Fruit fly (Drosophila melanogaster) whole organism, adult: Measurements from ENCODE around the gene CG31780.

Experiments
- CG12768 ChIP-seq: fragments of 200-800 bp; sonication (Bioruptor generic); optimal IDR thresholded peaks from 2 replicates; lab custom pipeline; 2017; ENCODE audit warnings: missing biosample characterization, missing genetic modification characterization, mild to moderate bottlenecking, moderate library complexity, missing genetic modification reagents
- CG33017 ChIP-seq: fragments of 200-800 bp; sonication (Bioruptor generic); optimal IDR thresholded peaks from 2 replicates; lab custom pipeline; 2018; ENCODE audit warnings: missing biosample characterization, mild to moderate bottlenecking, missing genetic modification characterization, moderate library complexity
- CG7045 ChIP-seq: fragments of 200-800 bp; sonication (Bioruptor generic); optimal IDR thresholded peaks from 2 replicates; lab custom pipeline; 2017; ENCODE audit warnings: missing biosample characterization, mild to moderate bottlenecking, missing genetic modification characterization
- Crg-1 ChIP-seq: fragments of 200-800 bp; sonication (Bioruptor generic); optimal IDR thresholded peaks from 2 replicates; lab custom pipeline; 2016; ENCODE audit warnings: missing biosample characterization, missing genetic modification characterization
- Mnt ChIP-seq: fragments of 200-800 bp; sonication (Bioruptor generic); optimal IDR thresholded peaks from 2 replicates; lab custom pipeline; 2016; ENCODE audit warnings: missing biosample characterization, mild to moderate bottlenecking, missing genetic modification characterization
- bab1 ChIP-seq: fragments of 200-800 bp; sonication (Bioruptor generic); optimal IDR thresholded peaks from 3 replicates; lab custom pipeline; 2019; ENCODE audit warnings: missing biosample characterization, mild to moderate bottlenecking, missing genetic modification characterization, moderate library complexity
- cnc ChIP-seq, 2 experiments: fragments of >200 bp; optimal IDR thresholded peaks; 2 replicates each; lab custom pipeline; 2017
- pad ChIP-seq: fragments of 200-800 bp; sonication (Bioruptor generic); optimal IDR thresholded peaks from 3 replicates; lab custom pipeline; 2017; ENCODE audit warnings: missing biosample characterization, missing genetic modification characterization, mild to moderate bottlenecking, moderate library complexity, missing genetic modification reagents

- TF ChIP-seq pad (GFP tag; lab: Kevin White, UChicago) (peak; percentile 52), CG7045 (GFP tag; lab: Kevin White, UChicago) (peak; percentile 87), cnc (optimal IDR thresholded peaks at IDR 0.05; lab: Kevin White, UChicago) (no peak), Crg-1 (GFP tag; lab: Kevin White, UChicago) (peak; percentile 50), Mnt (peak; percentile 9), CG12768 (GFP tag; lab: Kevin White, UChicago) (peak; percentile 68), CG33017 (tag; lab: Kevin White, UChicago) (peak; percentile 73), bab1 (GFP tag; lab: Kevin White, UChicago) (peak; percentile 86)
Measured at dm6 chr2L:15746600-15747393, 51.0 kb downstream of the CG31780 start.
